Fruit fly (Drosophila melanogaster) whole organism, embryonic: ENCODE data around the gene CG42366.

Source experiments
- Ada2b ChIP-seq: fragments of 200-800 bp; sonication (Bioruptor generic); IDR thresholded peaks from 2 replicates; pipeline ENCODE4 v1.3.6; 2022; ENCODE audit warnings: missing biosample characterization, missing genetic modification characterization
- Bdp1 ChIP-seq: fragments of 200-800 bp; sonication (Bioruptor generic); optimal IDR thresholded peaks from 3 replicates; lab custom pipeline; 2016; ENCODE audit warnings: missing biosample characterization, missing genetic modification characterization
- CG10959 ChIP-seq: fragments of 200-800 bp; sonication (Bioruptor generic); IDR thresholded peaks from 2 replicates; pipeline ENCODE4 v1.3.6; 2022; ENCODE audit warnings: missing biosample characterization, missing genetic modification characterization
- CG12942 ChIP-seq: fragments of 200-800 bp; sonication (Bioruptor generic); optimal IDR thresholded peaks from 3 replicates; lab custom pipeline; 2016; ENCODE audit warnings: missing biosample characterization, missing genetic modification characterization
- CG13287 ChIP-seq: fragments of 200-800 bp; sonication (Bioruptor generic); IDR thresholded peaks from 2 replicates; pipeline ENCODE4 v1.3.6; 2022; ENCODE audit warnings: missing biosample characterization, missing genetic modification characterization; ENCODE audit not compliant: partially characterized antibody
- CG13624 ChIP-seq: fragments of 200-800 bp; sonication (Bioruptor generic); optimal IDR thresholded peaks from 2 replicates; lab custom pipeline; 2016; ENCODE audit warnings: missing biosample characterization, missing genetic modification characterization
- CG16815 ChIP-seq: fragments of 200-800 bp; sonication (Bioruptor generic); optimal IDR thresholded peaks from 3 replicates; lab custom pipeline; 2017; ENCODE audit warnings: missing biosample characterization, mild to moderate bottlenecking, missing genetic modification characterization
- CG17186 ChIP-seq: fragments of 200-800 bp; sonication (Bioruptor generic); optimal IDR thresholded peaks from 3 replicates; lab custom pipeline; 2017; ENCODE audit warnings: missing biosample characterization, missing genetic modification reagents, missing genetic modification characterization
- CG17328 ChIP-seq: fragments of 200-800 bp; sonication (Bioruptor generic); IDR thresholded peaks from 2 replicates; pipeline ENCODE4 v1.3.6; 2022; ENCODE audit warnings: missing biosample characterization, missing genetic modification characterization
- CG18011 ChIP-seq: fragments of 200-800 bp; sonication (Bioruptor generic); optimal IDR thresholded peaks from 2 replicates; lab custom pipeline; 2017; ENCODE audit warnings: missing biosample characterization, missing genetic modification characterization, mild to moderate bottlenecking, moderate library complexity, missing genotype
- CG18476 ChIP-seq: fragments of 200-800 bp; sonication (Bioruptor generic); optimal IDR thresholded peaks from 2 replicates; lab custom pipeline; 2016; ENCODE audit warnings: missing biosample characterization, mild to moderate bottlenecking, missing genetic modification characterization
- CG2120 ChIP-seq: fragments of 200-800 bp; sonication (Bioruptor generic); optimal IDR thresholded peaks from 3 replicates; lab custom pipeline; 2016; ENCODE audit warnings: missing biosample characterization, missing genetic modification characterization
- CG3281 ChIP-seq: fragments of 200-800 bp; sonication (Bioruptor generic); optimal IDR thresholded peaks from 3 replicates; lab custom pipeline; 2017; ENCODE audit warnings: missing biosample characterization, mild to moderate bottlenecking, missing genetic modification characterization
- CG6175 ChIP-seq: fragments of 200-800 bp; sonication (Bioruptor generic); IDR thresholded peaks from 3 replicates; pipeline ENCODE4 v1.3.6; 2022; ENCODE audit warnings: missing biosample characterization, missing genetic modification characterization
- CG6254 ChIP-seq: fragments of 200-800 bp; sonication (Bioruptor generic); optimal IDR thresholded peaks from 3 replicates; lab custom pipeline; 2017; ENCODE audit warnings: mild to moderate bottlenecking, missing biosample characterization, missing genetic modification reagents, missing genetic modification characterization
- CG7556 ChIP-seq: fragments of 200-800 bp; sonication (Bioruptor generic); optimal IDR thresholded peaks from 2 replicates; lab custom pipeline; 2017; ENCODE audit warnings: missing biosample characterization, mild to moderate bottlenecking, missing genetic modification characterization
- CG8944 ChIP-seq: fragments of 200-800 bp; sonication (Bioruptor generic); optimal IDR thresholded peaks from 3 replicates; lab custom pipeline; 2016; ENCODE audit warnings: missing biosample characterization, missing genetic modification characterization
- CHES-1-like ChIP-seq: fragments of 200-800 bp; sonication (Bioruptor generic); optimal IDR thresholded peaks from 2 replicates; lab custom pipeline; 2016; ENCODE audit warnings: missing biosample characterization, missing genetic modification characterization
- Dbx ChIP-seq: fragments of 200-800 bp; sonication (Bioruptor generic); IDR thresholded peaks from 3 replicates; pipeline ENCODE4 v1.3.6; 2022; ENCODE audit warnings: missing biosample characterization, missing genetic modification characterization
- Dip3 ChIP-seq: fragments of 200-800 bp; sonication (Bioruptor generic); optimal IDR thresholded peaks from 3 replicates; lab custom pipeline; 2016; ENCODE audit warnings: missing biosample characterization, missing genetic modification characterization
- H2.0 ChIP-seq: fragments of 200-800 bp; sonication (Bioruptor generic); IDR thresholded peaks from 2 replicates; pipeline ENCODE4 v1.3.6; 2022; ENCODE audit warnings: missing biosample characterization, missing genetic modification characterization
- Hmr ChIP-seq: fragments of 200-800 bp; sonication (Bioruptor generic); optimal IDR thresholded peaks from 3 replicates; lab custom pipeline; 2017; ENCODE audit warnings: mild to moderate bottlenecking, missing biosample characterization, missing genetic modification reagents, missing genetic modification characterization
- Hr51 ChIP-seq, 2 experiments: fragments of 200-800 bp; sonication (Bioruptor generic); optimal IDR thresholded peaks; 2 replicates in 1 of 2; 3 replicates in 1 of 2; lab custom pipeline; 2016 to 2018; ENCODE audit warnings: missing biosample characterization in 2 of 2, missing genetic modification characterization in 2 of 2, mild to moderate bottlenecking in 1 of 2, moderate library complexity in 1 of 2
- Lpt ChIP-seq: fragments of >200 bp; optimal IDR thresholded peaks from 2 replicates; lab custom pipeline; 2018; ENCODE audit warnings: missing biosample characterization, missing genetic modification characterization
- Mrtf ChIP-seq: fragments of 200-800 bp; sonication (Bioruptor generic); IDR thresholded peaks from 3 replicates; pipeline ENCODE4 v1.3.6; 2022; ENCODE audit warnings: missing biosample characterization, missing genetic modification characterization
- Nf-YA ChIP-seq: fragments of 200-800 bp; sonication (Bioruptor generic); IDR thresholded peaks from 2 replicates; pipeline ENCODE4 v1.3.6; 2022; ENCODE audit warnings: missing biosample characterization, missing genetic modification characterization
- Nf-YB ChIP-seq: fragments of 200-800 bp; sonication (Bioruptor generic); optimal IDR thresholded peaks from 3 replicates; lab custom pipeline; 2019; ENCODE audit warnings: missing biosample characterization, mild to moderate bottlenecking, missing genetic modification characterization, moderate library complexity
- Ptx1 ChIP-seq: fragments of 200-800 bp; sonication (Bioruptor generic); IDR thresholded peaks from 2 replicates; pipeline ENCODE4 v1.3.6; 2022; ENCODE audit warnings: missing biosample characterization, missing genetic modification characterization
- Ravus ChIP-seq: fragments of 200-800 bp; sonication (Bioruptor generic); IDR thresholded peaks from 2 replicates; pipeline ENCODE4 v1.3.6; 2022; ENCODE audit warnings: missing biosample characterization, missing genetic modification characterization
- Sox102F ChIP-seq: fragments of 200-800 bp; sonication (Bioruptor generic); optimal IDR thresholded peaks from 2 replicates; lab custom pipeline; 2018; ENCODE audit warnings: missing biosample characterization, mild to moderate bottlenecking, missing genetic modification characterization, moderate library complexity
- Spps ChIP-seq: fragments of 200-800 bp; sonication (Bioruptor generic); optimal IDR thresholded peaks from 2 replicates; lab custom pipeline; 2018; ENCODE audit warnings: missing biosample characterization, mild to moderate bottlenecking, missing genetic modification characterization
- Ssrp ChIP-seq: fragments of 200-800 bp; sonication (Bioruptor generic); optimal IDR thresholded peaks from 2 replicates; lab custom pipeline; 2018; ENCODE audit warnings: missing biosample characterization, mild to moderate bottlenecking, missing genetic modification characterization, moderate library complexity
- Xrp1 ChIP-seq: fragments of 200-800 bp; sonication (Bioruptor generic); IDR thresholded peaks from 2 replicates; pipeline ENCODE4 v1.3.6; 2022; ENCODE audit warnings: missing biosample characterization, missing genetic modification characterization
- aop ChIP-seq: fragments of 200-800 bp; sonication (Bioruptor generic); IDR thresholded peaks from 2 replicates; pipeline ENCODE4 v1.3.6; 2022; ENCODE audit warnings: missing biosample characterization, missing genetic modification characterization
- bab2 ChIP-seq: fragments of 200-800 bp; sonication (Bioruptor generic); optimal IDR thresholded peaks from 2 replicates; lab custom pipeline; 2016; ENCODE audit warnings: missing biosample characterization, missing genetic modification characterization
- bbx ChIP-seq: fragments of 200-800 bp; sonication (Bioruptor generic); IDR thresholded peaks from 2 replicates; pipeline ENCODE4 v1.3.6; 2022; ENCODE audit warnings: missing biosample characterization, missing genetic modification characterization; ENCODE audit not compliant: partially characterized antibody
- cwo ChIP-seq: fragments of 200-800 bp; sonication (Bioruptor generic); optimal IDR thresholded peaks from 3 replicates; lab custom pipeline; 2017; ENCODE audit warnings: missing biosample characterization, missing genetic modification characterization, mild to moderate bottlenecking, moderate library complexity, missing genetic modification reagents
- ems ChIP-seq: fragments of 200-800 bp; sonication (Bioruptor generic); optimal IDR thresholded peaks from 3 replicates; lab custom pipeline; 2016; ENCODE audit warnings: missing biosample characterization, missing genetic modification characterization
- fd3F ChIP-seq: fragments of 200-800 bp; sonication (Bioruptor generic); optimal IDR thresholded peaks from 2 replicates; lab custom pipeline; 2018; ENCODE audit warnings: missing biosample characterization, mild to moderate bottlenecking, missing genetic modification characterization, moderate library complexity
- ftz-f1 ChIP-seq: fragments of 200-800 bp; sonication (Bioruptor generic); optimal IDR thresholded peaks from 2 replicates; lab custom pipeline; 2016; ENCODE audit warnings: missing biosample characterization, missing genetic modification characterization
- gro ChIP-seq: fragments of 200-800 bp; sonication (Bioruptor generic); optimal IDR thresholded peaks from 2 replicates; lab custom pipeline; 2016; ENCODE audit warnings: missing biosample characterization, missing genetic modification characterization
- her ChIP-seq: fragments of 200-800 bp; sonication (Bioruptor generic); optimal IDR thresholded peaks from 2 replicates; lab custom pipeline; 2016; ENCODE audit warnings: missing biosample characterization, missing genetic modification characterization
- oc ChIP-seq: fragments of 200-800 bp; sonication (Bioruptor generic); optimal IDR thresholded peaks from 2 replicates; lab custom pipeline; 2018; ENCODE audit warnings: missing biosample characterization, mild to moderate bottlenecking, missing genetic modification characterization, moderate library complexity
- pnt ChIP-seq: fragments of 200-800 bp; sonication (Bioruptor generic); optimal IDR thresholded peaks from 3 replicates; lab custom pipeline; 2016; ENCODE audit warnings: missing biosample characterization, missing genetic modification characterization
- scrt ChIP-seq: fragments of 200-800 bp; sonication (Bioruptor generic); optimal IDR thresholded peaks from 2 replicates; lab custom pipeline; 2018; ENCODE audit warnings: missing biosample characterization, mild to moderate bottlenecking, missing genetic modification characterization, moderate library complexity
- slp2 ChIP-seq: fragments of 200-800 bp; sonication (Bioruptor generic); optimal IDR thresholded peaks from 2 replicates; lab custom pipeline; 2016; ENCODE audit warnings: missing biosample characterization, missing genetic modification characterization
- tap ChIP-seq: fragments of 200-800 bp; optimal IDR thresholded peaks from 3 replicates; lab custom pipeline; 2019; ENCODE audit warnings: missing biosample characterization, mild to moderate bottlenecking, missing genetic modification characterization, moderate library complexity
- unpg ChIP-seq: fragments of 200-800 bp; sonication (Bioruptor generic); optimal IDR thresholded peaks from 3 replicates; lab custom pipeline; 2018; ENCODE audit warnings: missing biosample characterization, mild to moderate bottlenecking, missing genetic modification characterization, moderate library complexity
- zen2 ChIP-seq: fragments of 200-800 bp; sonication (Bioruptor generic); IDR thresholded peaks from 3 replicates; pipeline ENCODE4 v1.3.6; 2022; ENCODE audit warnings: missing biosample characterization, missing genetic modification characterization; ENCODE audit not compliant: partially characterized antibody

The CG42366 gene

dm6 chr2L:9915011-9915850, 9.7 kb upstream of the CG42366 start, which contains the start of gene yip2:
TSS of gene yip2 (plus strand) at chr2L:9915253.
- TF ChIP-seq Hmr (GFP tag; lab: Kevin White, UChicago) = peak; percentile 72
- peak; percentile 51 for TF ChIP-seq scrt
- TF ChIP-seq unpg (GFP tag; lab: Kevin White, UChicago) = peak; percentile 69
- peak; percentile 41 for TF ChIP-seq CG18011 (GFP tag; lab: Kevin White, UChicago)
- TF ChIP-seq CG13624 = peak; percentile 37
- peak; percentile 50 for TF ChIP-seq slp2 (GFP tag; lab: Kevin White, UChicago)
- TF ChIP-seq ftz-f1 = no peak
- peak; percentile 61 for TF ChIP-seq bab2 (GFP tag; lab: Kevin White, UChicago)
- no peak for TF ChIP-seq CG17186 (GFP tag; lab: Kevin White, UChicago)
- peak; percentile 40 for TF ChIP-seq oc (tag; lab: Kevin White, UChicago)
- no peak for TF ChIP-seq aop (GFP tag; lab: Robert Waterston, UW)
- no peak for TF ChIP-seq CG10959 (GFP tag; lab: Robert Waterston, UW)
- no peak for TF ChIP-seq Spps
- TF ChIP-seq CG12942 = peak; percentile 34
- peak; percentile 57 for TF ChIP-seq CG3281 (GFP tag; lab: Kevin White, UChicago)
- TF ChIP-seq CG18476 (GFP tag; lab: Kevin White, UChicago) = no peak
- TF ChIP-seq Ravus (GFP tag; lab: Robert Waterston, UW) = no peak
- peak; percentile 21 for TF ChIP-seq CG8944
- TF ChIP-seq Nf-YB = peak; percentile 29
- no peak for TF ChIP-seq Mrtf (GFP tag; lab: Robert Waterston, UW)
- peak; percentile 53; the same call in 1 of the 2 replicates for TF ChIP-seq Xrp1 (GFP tag; lab: Robert Waterston, UW)
- TF ChIP-seq Dbx (GFP tag; lab: Robert Waterston, UW) = peak; percentile 59
- peak; percentile 17 for TF ChIP-seq ems (GFP tag; lab: Kevin White, UChicago)
- TF ChIP-seq Dip3 (GFP tag; lab: Kevin White, UChicago) = peak; percentile 52
- TF ChIP-seq tap (tag; lab: Kevin White, UChicago) = peak; percentile 48
- no peak for TF ChIP-seq CG6175
- peak; percentile 74 for TF ChIP-seq Sox102F (GFP tag; lab: Kevin White, UChicago)
- TF ChIP-seq CG13287 (GFP tag; lab: Robert Waterston, UW) = peak; percentile 66
- TF ChIP-seq fd3F (GFP tag; lab: Kevin White, UChicago) = peak; percentile 41
- peak; percentile 65 for TF ChIP-seq CG7556 (GFP tag; lab: Kevin White, UChicago)
- TF ChIP-seq Hr51 (GFP tag; optimal IDR thresholded peaks at IDR 0.05; lab: Kevin White, UChicago) = peak; percentile 20 to 77
- TF ChIP-seq Ssrp (tag; lab: Kevin White, UChicago) = peak; percentile 29
- peak; percentile 8 for TF ChIP-seq gro
- peak; percentile 42; the same call in 1 of the 2 replicates for TF ChIP-seq H2.0 (GFP tag; lab: Robert Waterston, UW)
- peak; percentile 69 for TF ChIP-seq Ada2b (GFP tag; lab: Robert Waterston, UW)
- peak; percentile 83 for TF ChIP-seq CG2120
- TF ChIP-seq Bdp1 = no peak
- TF ChIP-seq Ptx1 (GFP tag; lab: Robert Waterston, UW) = peak; percentile 52; the same call in 1 of the 2 replicates
- peak; percentile 69 for TF ChIP-seq CG17328
- peak; percentile 51; the same call in 1 of the 2 replicates for TF ChIP-seq Nf-YA (GFP tag; lab: Robert Waterston, UW)
- TF ChIP-seq CG6254 = peak; percentile 59
- TF ChIP-seq CHES-1-like (GFP tag; lab: Kevin White, UChicago) = peak; percentile 65
- TF ChIP-seq pnt (GFP tag; lab: Kevin White, UChicago) = no peak
- no peak for TF ChIP-seq zen2 (GFP tag; lab: Robert Waterston, UW)
- TF ChIP-seq bbx (GFP tag; lab: Robert Waterston, UW) = no peak; the same call in 1 of the 2 replicates
- no peak for TF ChIP-seq Lpt (GFP tag; lab: Kevin White, UChicago)
- TF ChIP-seq cwo = peak; percentile 35
- TF ChIP-seq her (GFP tag; lab: Kevin White, UChicago) = peak; percentile 75
- no peak for TF ChIP-seq CG16815 (GFP tag; lab: Kevin White, UChicago)
